Worm (Caenorhabditis elegans) whole organism, L1 larva: ENCODE data around the gene oig-2.

Experiments used
- F16B12.6 ChIP-seq: fragments of 150-350 bp; optimal IDR thresholded peaks from 2 replicates; lab custom pipeline; 2014; ENCODE audit warnings: missing biosample characterization, missing genetic modification characterization
- aly-2 ChIP-seq: fragments of 150-350 bp; optimal IDR thresholded peaks from 2 replicates; lab custom pipeline; 2014; ENCODE audit warnings: missing biosample characterization, missing genetic modification characterization
- ama-1 ChIP-seq: fragments of 150-350 bp; optimal IDR thresholded peaks from 2 replicates; lab custom pipeline; 2014
- ceh-63 ChIP-seq: fragments of 200-800 bp; sonication (Bioruptor generic); optimal IDR thresholded peaks from 2 replicates; lab custom pipeline; 2018; ENCODE audit warnings: mild to moderate bottlenecking, missing genetic modification characterization, missing compliant biosample characterization
- ceh-8 ChIP-seq: fragments of 200-800 bp; sonication (Bioruptor generic); optimal IDR thresholded peaks from 2 replicates; lab custom pipeline; 2018; ENCODE audit warnings: mild to moderate bottlenecking, missing genetic modification characterization, moderate library complexity, missing compliant biosample characterization
- ceh-82 ChIP-seq, 3 experiments: fragments of 150-350 bp in 1 of 3; sonication (generic microtip) in 2 of 3; optimal IDR thresholded peaks; 2 replicates each; lab custom pipeline; 2014 to 2017; ENCODE audit warnings: missing biosample characterization in 3 of 3, missing genetic modification characterization in 3 of 3
- dpl-1 ChIP-seq, 3 experiments: fragments of 150-350 bp in 2 of 3; sonication (generic microtip) in 1 of 3; optimal IDR thresholded peaks; 2 replicates each; lab custom pipeline; 2014 to 2017; ENCODE audit warnings: missing biosample characterization in 3 of 3, missing genetic modification characterization in 3 of 3, missing genetic modification reagents in 3 of 3
- dsc-1 ChIP-seq: sonication (generic microtip); optimal IDR thresholded peaks from 2 replicates; lab custom pipeline; 2016; ENCODE audit warnings: mild to moderate bottlenecking, missing genetic modification characterization, missing compliant biosample characterization
- efl-1 ChIP-seq, 4 experiments: fragments of 150-350 bp; optimal IDR thresholded peaks in 3 of 4; peaks in 1 of 4; 1 replicate in 1 of 4; 2 replicates in 3 of 4; lab custom pipeline; 2014; ENCODE audit warnings: missing biosample characterization in 2 of 4, missing genetic modification characterization in 2 of 4, missing genetic modification reagents in 2 of 4
- egl-13 ChIP-seq: sonication (generic microtip); optimal IDR thresholded peaks from 2 replicates; lab custom pipeline; 2016; ENCODE audit warnings: missing genotype, missing genetic modification reagents, missing genetic modification characterization, missing compliant biosample characterization
- egl-27 ChIP-seq, 2 experiments: fragments of 150-350 bp in 1 of 2; sonication (generic microtip); optimal IDR thresholded peaks; 3 replicates each; lab custom pipeline; 2017 to 2018; ENCODE audit warnings: missing biosample characterization in 2 of 2, missing genetic modification characterization in 2 of 2, missing genetic modification reagents in 2 of 2
- ets-5 ChIP-seq: fragments of 200-800 bp; sonication (Bioruptor generic); IDR thresholded peaks from 2 replicates; pipeline ENCODE4 v1.3.6; 2022; ENCODE audit warnings: missing genetic modification characterization, missing compliant biosample characterization
- fkh-10 ChIP-seq: sonication (generic microtip); optimal IDR thresholded peaks from 2 replicates; lab custom pipeline; 2017; ENCODE audit warnings: missing biosample characterization, missing genetic modification reagents, missing genetic modification characterization
- fkh-8 ChIP-seq: sonication (generic microtip); optimal IDR thresholded peaks from 2 replicates; lab custom pipeline; 2016; ENCODE audit warnings: mild to moderate bottlenecking, missing genetic modification characterization, missing compliant biosample characterization
- grh-1 ChIP-seq: fragments of 200-800 bp; sonication (Bioruptor generic); IDR thresholded peaks from 2 replicates; pipeline ENCODE4 v1.3.6; 2022; ENCODE audit warnings: missing genetic modification reagents, missing genetic modification characterization, missing compliant biosample characterization
- hlh-17 ChIP-seq: fragments of 200-800 bp; sonication (Bioruptor generic); optimal IDR thresholded peaks from 2 replicates; lab custom pipeline; 2018; ENCODE audit warnings: missing genetic modification characterization, mild to moderate bottlenecking, missing compliant biosample characterization, moderate library complexity, borderline replicate concordance
- hpl-2 ChIP-seq: fragments of 150-350 bp; optimal IDR thresholded peaks from 2 replicates; lab custom pipeline; 2014; ENCODE audit warnings: missing biosample characterization, missing genetic modification reagents, missing genetic modification characterization
- irx-1 ChIP-seq: sonication (generic microtip); optimal IDR thresholded peaks from 2 replicates; lab custom pipeline; 2016; ENCODE audit warnings: missing genetic modification characterization, missing compliant biosample characterization
- isw-1 ChIP-seq: fragments of 200-800 bp; sonication (Bioruptor generic); IDR thresholded peaks from 2 replicates; pipeline ENCODE4 v1.3.6; 2022; ENCODE audit warnings: missing genetic modification characterization, missing compliant biosample characterization
- lin-13 ChIP-seq: fragments of 150-350 bp; optimal IDR thresholded peaks from 2 replicates; lab custom pipeline; 2014; ENCODE audit warnings: missing biosample characterization, missing genetic modification reagents, missing genetic modification characterization
- lin-14 ChIP-seq: fragments of 200-800 bp; sonication (Bioruptor generic); optimal IDR thresholded peaks from 2 replicates; lab custom pipeline; 2018; ENCODE audit warnings: mild to moderate bottlenecking, missing genetic modification characterization, moderate library complexity, missing compliant biosample characterization
- lin-35 ChIP-seq, 2 experiments: fragments of 150-350 bp; optimal IDR thresholded peaks; 2 replicates each; lab custom pipeline; 2014; ENCODE audit warnings: missing biosample characterization in 2 of 2, missing genetic modification characterization in 2 of 2, missing genetic modification reagents in 2 of 2
- lir-3 ChIP-seq: sonication (generic microtip); optimal IDR thresholded peaks from 2 replicates; lab custom pipeline; 2016; ENCODE audit warnings: mild to moderate bottlenecking, missing genetic modification characterization, moderate library complexity, missing compliant biosample characterization; ENCODE audit not compliant: poor library complexity
- lsy-2 ChIP-seq, 2 experiments: fragments of 150-350 bp; optimal IDR thresholded peaks; 2 replicates each; lab custom pipeline; 2014; ENCODE audit warnings: missing biosample characterization in 2 of 2, missing genetic modification characterization in 2 of 2
- mab-9 ChIP-seq: fragments of 200-800 bp; sonication (Bioruptor generic); IDR thresholded peaks from 2 replicates; pipeline ENCODE4 v1.3.6; 2022; ENCODE audit warnings: missing genetic modification reagents, missing genetic modification characterization, missing compliant biosample characterization
- mep-1 ChIP-seq: fragments of 150-350 bp; optimal IDR thresholded peaks from 2 replicates; lab custom pipeline; 2014; ENCODE audit warnings: missing biosample characterization, missing genetic modification characterization
- nhr-11 ChIP-seq: fragments of 150-350 bp; optimal IDR thresholded peaks from 2 replicates; lab custom pipeline; 2014; ENCODE audit warnings: missing biosample characterization, missing genetic modification characterization
- nhr-12 ChIP-seq: sonication (generic microtip); optimal IDR thresholded peaks from 2 replicates; lab custom pipeline; 2017; ENCODE audit warnings: missing biosample characterization, missing genetic modification characterization
- nhr-20 ChIP-seq: sonication (generic microtip); optimal IDR thresholded peaks from 2 replicates; lab custom pipeline; 2016; ENCODE audit warnings: mild to moderate bottlenecking, missing genetic modification characterization, missing compliant biosample characterization
- nhr-28 ChIP-seq: fragments of 150-350 bp; optimal IDR thresholded peaks from 2 replicates; lab custom pipeline; 2014; ENCODE audit warnings: missing biosample characterization, missing genetic modification characterization
- nhr-47 ChIP-seq: sonication (generic microtip); optimal IDR thresholded peaks from 2 replicates; lab custom pipeline; 2016; ENCODE audit warnings: mild to moderate bottlenecking, missing genetic modification characterization, moderate library complexity, missing compliant biosample characterization
- nhr-71 ChIP-seq: sonication (generic microtip); optimal IDR thresholded peaks from 2 replicates; lab custom pipeline; 2016; ENCODE audit warnings: mild to moderate bottlenecking, missing genetic modification characterization, moderate library complexity, missing compliant biosample characterization
- nhr-84 ChIP-seq: sonication (generic microtip); optimal IDR thresholded peaks from 2 replicates; lab custom pipeline; 2017; ENCODE audit warnings: missing biosample characterization, missing genetic modification characterization
- nhr-85 ChIP-seq: sonication (generic microtip); peaks from one replicate; lab custom pipeline; 2016; ENCODE audit warnings: missing genetic modification characterization, inconsistent platforms, missing compliant biosample characterization
- nhr-90 ChIP-seq: sonication (generic microtip); optimal IDR thresholded peaks from 2 replicates; lab custom pipeline; 2016; ENCODE audit warnings: mild to moderate bottlenecking, missing genetic modification characterization, missing compliant biosample characterization; ENCODE audit not compliant: poor library complexity
- pag-3 ChIP-seq: sonication (generic microtip); optimal IDR thresholded peaks from 2 replicates; lab custom pipeline; 2017; ENCODE audit warnings: missing genetic modification characterization, mild to moderate bottlenecking, missing compliant biosample characterization, antibody characterized with exemption, borderline replicate concordance; ENCODE audit not compliant: insufficient read depth
- rnt-1 ChIP-seq: sonication (generic microtip); optimal IDR thresholded peaks from 2 replicates; lab custom pipeline; 2016; ENCODE audit warnings: mild to moderate bottlenecking, missing genetic modification characterization, moderate library complexity, missing compliant biosample characterization
- snu-23 ChIP-seq: sonication (generic microtip); optimal IDR thresholded peaks from 2 replicates; lab custom pipeline; 2016; ENCODE audit warnings: missing genetic modification characterization, missing compliant biosample characterization
- sptf-1 ChIP-seq: fragments of 150-350 bp; optimal IDR thresholded peaks from 2 replicates; lab custom pipeline; 2014; ENCODE audit warnings: missing biosample characterization, missing genetic modification characterization
- swsn-7 ChIP-seq: sonication (generic microtip); optimal IDR thresholded peaks from 2 replicates; lab custom pipeline; 2016; ENCODE audit warnings: missing genetic modification characterization, missing compliant biosample characterization
- tbx-2 ChIP-seq: sonication (generic microtip); optimal IDR thresholded peaks from 2 replicates; lab custom pipeline; 2016; ENCODE audit warnings: missing genetic modification characterization, missing compliant biosample characterization
- tlp-1 ChIP-seq: fragments of 150-350 bp; optimal IDR thresholded peaks from 2 replicates; lab custom pipeline; 2014; ENCODE audit warnings: missing biosample characterization, missing genetic modification characterization
- unc-30 ChIP-seq: sonication (generic microtip); optimal IDR thresholded peaks from 2 replicates; lab custom pipeline; 2017; ENCODE audit warnings: missing biosample characterization, missing genetic modification characterization
- unc-62 ChIP-seq: fragments of 150-350 bp; optimal IDR thresholded peaks from 2 replicates; lab custom pipeline; 2014; ENCODE audit warnings: missing biosample characterization, missing genetic modification reagents, missing genetic modification characterization
- unc-86 ChIP-seq: sonication (generic microtip); optimal IDR thresholded peaks from 2 replicates; lab custom pipeline; 2016; ENCODE audit warnings: missing genetic modification characterization, missing compliant biosample characterization
- unc-98 ChIP-seq: fragments of 200-800 bp; sonication (Bioruptor generic); IDR thresholded peaks from 2 replicates; pipeline ENCODE4 v1.3.6; 2022; ENCODE audit warnings: missing genetic modification characterization, missing compliant biosample characterization
- vab-15 ChIP-seq: sonication (generic microtip); optimal IDR thresholded peaks from 2 replicates; lab custom pipeline; 2017; ENCODE audit warnings: missing genotype, mild to moderate bottlenecking, missing genetic modification characterization, missing compliant biosample characterization
- xbp-1 ChIP-seq: sonication (generic microtip); optimal IDR thresholded peaks from 2 replicates; lab custom pipeline; 2016; ENCODE audit warnings: missing genetic modification characterization, missing compliant biosample characterization
- zag-1 ChIP-seq: fragments of 150-350 bp; optimal IDR thresholded peaks from 2 replicates; lab custom pipeline; 2014; ENCODE audit warnings: missing biosample characterization, missing genetic modification characterization
- ztf-11 ChIP-seq, 2 experiments: sonication (generic microtip); optimal IDR thresholded peaks; 2 replicates each; lab custom pipeline; 2016 to 2017; ENCODE audit warnings: missing genetic modification characterization in 2 of 2, missing biosample characterization in 1 of 2, missing compliant biosample characterization in 1 of 2

Gene oig-2

ce11 chrII:13016381-13016780 is 8.4 kb upstream of the oig-2 start (continued):
- TF ChIP-seq snu-23 (peak; percentile 51), xbp-1 (tag; lab: Kevin White, UChicago) (peak; percentile 73), nhr-47 (peak; percentile 92), rnt-1 (peak; percentile 79), mep-1 (peak; percentile 22), nhr-20 (peak; percentile 38), fkh-8 (tag; lab: Kevin White, UChicago) (peak; percentile 59), efl-1 (optimal IDR thresholded peaks at IDR 0.05; lab: Kevin White, UChicago) (peak; percentile 19 to 47), efl-1 (GFP tag; optimal IDR thresholded peaks at IDR 0.05 in 1 of 2; lab: Kevin White, UChicago) (peak; percentile 25 to 80), dpl-1 (GFP tag; optimal IDR thresholded peaks at IDR 0.05; lab: Kevin White, UChicago) (peak in 2 of 3 experiments; percentile 0 to 14), ceh-8 (GFP tag; lab: Kevin White, UChicago) (peak; percentile 57), ceh-82 (tag; optimal IDR thresholded peaks at IDR 0.05; lab: Kevin White, UChicago) (peak; percentile 2 to 55 (median 37)), nhr-85 (tag; lab: Kevin White, UChicago) (peak; percentile 83), nhr-90 (tag; lab: Kevin White, UChicago) (peak; percentile 66), lin-14 (peak; percentile 72), swsn-7 (tag; lab: Kevin White, UChicago) (peak; percentile 97), nhr-71 (tag; lab: Kevin White, UChicago) (peak; percentile 83), lin-35 (GFP tag; optimal IDR thresholded peaks at IDR 0.05; lab: Kevin White, UChicago) (peak; percentile 6 to 32), mab-9 (GFP tag; lab: Robert Waterston, UW) (peak; percentile 90)

- TF ChIP-seq zag-1 (tag; lab: Kevin White, UChicago) (no peak), aly-2 (tag; lab: Kevin White, UChicago) (peak; percentile 64), grh-1 (no peak), swsn-7 (tag; lab: Kevin White, UChicago) (peak; percentile 1), hpl-2 (GFP tag; lab: Kevin White, UChicago) (no peak), vab-15 (no peak), nhr-85 (tag; lab: Kevin White, UChicago) (peak; percentile 75), unc-62 (GFP tag; lab: Kevin White, UChicago) (no peak), lin-14 (peak; percentile 10), nhr-28 (tag; lab: Kevin White, UChicago) (no peak), unc-86 (tag; lab: Kevin White, UChicago) (no peak), lin-13 (GFP tag; lab: Kevin White, UChicago) (no peak), ztf-11 (tag; optimal IDR thresholded peaks at IDR 0.05; lab: Kevin White, UChicago) (no peak), lsy-2 (tag; optimal IDR thresholded peaks at IDR 0.05; lab: Kevin White, UChicago) (no peak), ama-1 (lab: Kevin White, UChicago) (peak; percentile 23), pag-3 (tag; lab: Kevin White, UChicago) (no peak), isw-1 (GFP tag; lab: Robert Waterston, UW) (no peak), ceh-82 (tag; optimal IDR thresholded peaks at IDR 0.05; lab: Kevin White, UChicago) (peak in 1 of 3 experiments; percentile 4), nhr-84 (no peak), tlp-1 (tag; lab: Kevin White, UChicago) (no peak), lir-3 (tag; lab: Kevin White, UChicago) (no peak), egl-13 (no peak), irx-1 (tag; lab: Kevin White, UChicago) (no peak), dsc-1 (tag; lab: Kevin White, UChicago) (no peak), nhr-12 (tag; lab: Kevin White, UChicago) (no peak), F16B12.6 (tag; lab: Kevin White, UChicago) (no peak), unc-98 (GFP tag; lab: Robert Waterston, UW) (no peak), ets-5 (GFP tag; lab: Robert Waterston, UW) (no peak), nhr-90 (tag; lab: Kevin White, UChicago) (no peak), nhr-47 (no peak), ceh-63 (GFP tag; lab: Kevin White, UChicago) (no peak), egl-27 (tag; optimal IDR thresholded peaks at IDR 0.05; lab: Kevin White, UChicago) (no peak), unc-30 (no peak), fkh-10 (GFP tag; lab: Kevin White, UChicago) (no peak), nhr-71 (tag; lab: Kevin White, UChicago) (peak; percentile 32), snu-23 (peak; percentile 45), nhr-11 (tag; lab: Kevin White, UChicago) (no peak), sptf-1 (tag; lab: Kevin White, UChicago) (no peak), tbx-2 (tag; lab: Kevin White, UChicago) (no peak), xbp-1 (tag; lab: Kevin White, UChicago) (no peak), hlh-17 (no peak)
These were observed 6.0 kb upstream of the oig-2 start, which contains the start of gene F18A11.5 for ce11 chrII:13013966-13014365. F18A11.5 (minus strand) TSS chrII:13014286.
